Fruit fly (Drosophila melanogaster) whole organism, pupa: Measurements from ENCODE around the gene CG6094.

Experiments
- CG10348 ChIP-seq: fragments of 200-800 bp; sonication (Bioruptor generic); IDR thresholded peaks from 2 replicates; pipeline ENCODE4 v1.3.6; 2022; ENCODE audit warnings: missing biosample characterization, missing genetic modification characterization
- CG14655 ChIP-seq: fragments of 200-800 bp; sonication (Bioruptor generic); optimal IDR thresholded peaks from 3 replicates; lab custom pipeline; 2017; ENCODE audit warnings: mild to moderate bottlenecking, missing biosample characterization, missing genetic modification reagents, missing genetic modification characterization
- CG15710 ChIP-seq: fragments of 200-800 bp; sonication (Bioruptor generic); optimal IDR thresholded peaks from 2 replicates; lab custom pipeline; 2018; ENCODE audit warnings: missing biosample characterization, mild to moderate bottlenecking, missing genetic modification characterization, moderate library complexity
- CG17806 ChIP-seq: fragments of 200-800 bp; sonication (Bioruptor generic); optimal IDR thresholded peaks from 2 replicates; lab custom pipeline; 2018; ENCODE audit warnings: missing biosample characterization, mild to moderate bottlenecking, missing genetic modification characterization, moderate library complexity
- CG32121 ChIP-seq: fragments of 200-800 bp; sonication (Bioruptor generic); IDR thresholded peaks from 2 replicates; pipeline ENCODE4 v1.3.6; 2022; ENCODE audit warnings: missing biosample characterization, missing genetic modification characterization
- CG34367 ChIP-seq: fragments of 200-800 bp; sonication (Bioruptor generic); optimal IDR thresholded peaks from 2 replicates; lab custom pipeline; 2018; ENCODE audit warnings: missing biosample characterization, mild to moderate bottlenecking, missing genetic modification characterization
- CG4496 ChIP-seq: fragments of 200-800 bp; sonication (Bioruptor generic); IDR thresholded peaks from 3 replicates; pipeline ENCODE4 v1.3.6; 2022; ENCODE audit warnings: missing biosample characterization, missing genetic modification characterization
- CG8301 ChIP-seq: fragments of 200-800 bp; sonication (Bioruptor generic); optimal IDR thresholded peaks from 2 replicates; lab custom pipeline; 2018; ENCODE audit warnings: missing biosample characterization, mild to moderate bottlenecking, missing genetic modification characterization
- EcR ChIP-seq: fragments of 200-800 bp; sonication (Bioruptor generic); optimal IDR thresholded peaks from 3 replicates; lab custom pipeline; 2019; ENCODE audit warnings: missing biosample characterization, missing genetic modification characterization, mild to moderate bottlenecking, moderate library complexity, missing genetic modification reagents
- Pif1A ChIP-seq: fragments of 200-800 bp; sonication (Bioruptor generic); optimal IDR thresholded peaks from 3 replicates; lab custom pipeline; 2016; ENCODE audit warnings: missing biosample characterization, missing genetic modification characterization
- Pif1B ChIP-seq: fragments of 200-800 bp; sonication (Bioruptor generic); optimal IDR thresholded peaks from 3 replicates; lab custom pipeline; 2016; ENCODE audit warnings: missing biosample characterization, missing genetic modification characterization
- Snoo ChIP-seq: fragments of 200-800 bp; sonication (Bioruptor generic); optimal IDR thresholded peaks from 3 replicates; lab custom pipeline; 2017; ENCODE audit warnings: missing biosample characterization, mild to moderate bottlenecking, missing genetic modification characterization, inconsistent platforms
- fd96Ca ChIP-seq: fragments of 200-800 bp; sonication (Bioruptor generic); IDR thresholded peaks from 3 replicates; pipeline ENCODE4 v1.3.6; 2022; ENCODE audit warnings: missing biosample characterization, missing genetic modification characterization
- rn ChIP-seq: fragments of 200-800 bp; sonication (Bioruptor generic); IDR thresholded peaks from 2 replicates; pipeline ENCODE4 v1.3.6; 2022; ENCODE audit warnings: missing biosample characterization, missing genetic modification characterization

dm6 chr2L:10516470-10517048 is 9.7 kb downstream of the CG6094 start:
- TF ChIP-seq fd96Ca (GFP tag; lab: Robert Waterston, UW) (peak; percentile 46; the same call in 1 of the 3 replicates), CG10348 (no peak), CG8301 (tag; lab: Kevin White, UChicago) (peak; percentile 14), EcR (GFP tag; lab: Kevin White, UChicago) (peak; percentile 71), Pif1A (peak; percentile 14), CG32121 (GFP tag; lab: Robert Waterston, UW) (peak; percentile 52; the same call in 1 of the 2 replicates), CG14655 (GFP tag; lab: Kevin White, UChicago) (no peak), Snoo (no peak), rn (GFP tag; lab: Robert Waterston, UW) (0 out of 2 replicates have a peak, but pooled peaks have one; percentile 5), CG4496 (GFP tag; lab: Robert Waterston, UW) (no peak; the same call in 2 of the 3 replicates), CG15710 (tag; lab: Kevin White, UChicago) (no peak), CG17806 (tag; lab: Kevin White, UChicago) (no peak), CG34367 (tag; lab: Kevin White, UChicago) (no peak), Pif1B (GFP tag; lab: Kevin White, UChicago) (peak; percentile 54)
